Fruit fly (Drosophila melanogaster) whole organism, prepupa: ENCODE data around the gene CG11586.

Source experiments
- Blimp-1 ChIP-seq: fragments of 200-800 bp; sonication (Bioruptor generic); optimal IDR thresholded peaks from 3 replicates; lab custom pipeline; 2017; ENCODE audit warnings: missing biosample characterization, missing genetic modification characterization, mild to moderate bottlenecking, moderate library complexity, missing genetic modification reagents
- CG15336 ChIP-seq: fragments of 200-800 bp; sonication (Bioruptor generic); IDR thresholded peaks from 2 replicates; pipeline ENCODE4 v1.3.6; 2022; ENCODE audit warnings: missing biosample characterization, missing genetic modification characterization
- CG4318 ChIP-seq: fragments of 200-800 bp; sonication (Bioruptor generic); optimal IDR thresholded peaks from 3 replicates; lab custom pipeline; 2017; ENCODE audit warnings: missing biosample characterization, mild to moderate bottlenecking, missing genetic modification characterization
- CG6808 ChIP-seq: fragments of 200-800 bp; sonication (Bioruptor generic); optimal IDR thresholded peaks from 3 replicates; lab custom pipeline; 2017; ENCODE audit warnings: missing biosample characterization, missing genetic modification characterization, mild to moderate bottlenecking, moderate library complexity, missing genetic modification reagents
- CG7368 ChIP-seq: fragments of 200-800 bp; sonication (Bioruptor generic); optimal IDR thresholded peaks from 3 replicates; lab custom pipeline; 2016; ENCODE audit warnings: missing biosample characterization, missing genetic modification characterization
- Eip75B ChIP-seq: fragments of 200-800 bp; sonication (Bioruptor generic); optimal IDR thresholded peaks from 3 replicates; lab custom pipeline; 2016; ENCODE audit warnings: missing biosample characterization, missing genetic modification characterization
- Hr4 ChIP-seq: fragments of 200-800 bp; sonication (Bioruptor generic); optimal IDR thresholded peaks from 3 replicates; lab custom pipeline; 2016; ENCODE audit warnings: missing biosample characterization, missing genetic modification characterization
- Smox ChIP-seq: fragments of 200-800 bp; sonication (Bioruptor generic); optimal IDR thresholded peaks from 3 replicates; lab custom pipeline; 2016; ENCODE audit warnings: missing biosample characterization, missing genetic modification characterization
- Sox102F ChIP-seq: fragments of 200-800 bp; sonication (Bioruptor generic); optimal IDR thresholded peaks from 2 replicates; lab custom pipeline; 2016; ENCODE audit warnings: missing biosample characterization, mild to moderate bottlenecking, missing genetic modification characterization
- achi ChIP-seq: fragments of 200-800 bp; sonication (Bioruptor generic); optimal IDR thresholded peaks from 3 replicates; lab custom pipeline; 2016; ENCODE audit warnings: missing biosample characterization, missing genetic modification characterization
- dac ChIP-seq: fragments of 200-800 bp; sonication (Bioruptor generic); optimal IDR thresholded peaks from 2 replicates; lab custom pipeline; 2017; ENCODE audit warnings: missing biosample characterization, mild to moderate bottlenecking, missing genetic modification characterization

DNA sequence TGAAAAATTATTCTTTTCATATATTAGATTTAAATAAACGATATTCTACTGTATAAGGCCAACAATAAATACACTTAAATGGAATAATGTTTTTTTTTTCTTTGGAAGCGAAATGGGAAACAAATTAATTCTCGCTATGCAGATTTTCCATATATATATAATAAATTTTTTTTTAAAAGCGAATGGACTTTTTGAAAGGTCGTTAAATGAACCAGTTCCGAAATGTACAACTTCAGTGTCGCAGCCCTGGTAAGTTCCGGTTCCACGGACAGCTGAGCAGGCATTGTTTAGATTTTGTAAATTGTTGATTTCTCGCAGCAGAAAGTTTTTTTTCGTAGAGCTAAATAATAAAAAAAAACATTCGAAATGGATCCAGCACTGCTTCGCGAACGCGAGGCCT lies 24.5 kb upstream of the CG11586 start, which contains the start of gene TfIIEbeta:
- TF ChIP-seq Sox102F (GFP tag; lab: Kevin White, UChicago): no peak
- TF ChIP-seq Eip75B (GFP tag; lab: Kevin White, UChicago): no peak
- TF ChIP-seq CG7368 (GFP tag; lab: Kevin White, UChicago): no peak
- TF ChIP-seq Smox (GFP tag; lab: Kevin White, UChicago): no peak
- no peak for TF ChIP-seq Blimp-1
- TF ChIP-seq CG6808 (GFP tag; lab: Kevin White, UChicago): no peak
- TF ChIP-seq achi (GFP tag; lab: Kevin White, UChicago): no peak
- no peak for TF ChIP-seq CG4318
- peak; percentile 53; the same call in 1 of the 2 replicates for TF ChIP-seq CG15336
- no peak for TF ChIP-seq Hr4 (GFP tag; lab: Kevin White, UChicago)
- TF ChIP-seq dac (GFP tag; lab: Kevin White, UChicago): no peak
